Fruit fly (Drosophila melanogaster) whole organism, adult: Measurements from ENCODE around the gene SclA.

Experiments
- CG14711 ChIP-seq: fragments of 200-800 bp; sonication (Bioruptor generic); optimal IDR thresholded peaks from 2 replicates; lab custom pipeline; 2018; ENCODE audit warnings: missing biosample characterization, mild to moderate bottlenecking, missing genetic modification characterization, moderate library complexity
- Crg-1 ChIP-seq: fragments of 200-800 bp; sonication (Bioruptor generic); optimal IDR thresholded peaks from 2 replicates; lab custom pipeline; 2016; ENCODE audit warnings: missing biosample characterization, missing genetic modification characterization
- ovo ChIP-seq: fragments of 200-800 bp; sonication (Bioruptor generic); optimal IDR thresholded peaks from 2 replicates; lab custom pipeline; 2016; ENCODE audit warnings: missing biosample characterization, missing genetic modification characterization

dm6 chr2L:16882372-16882771 is 44.6 kb downstream of the SclA start:
- TF ChIP-seq ovo (GFP tag; lab: Kevin White, UChicago) (no peak), CG14711 (tag; lab: Kevin White, UChicago) (no peak), Crg-1 (no peak)
